Worm (Caenorhabditis elegans): ENCODE data around the gene C39E9.7.

DNA sequence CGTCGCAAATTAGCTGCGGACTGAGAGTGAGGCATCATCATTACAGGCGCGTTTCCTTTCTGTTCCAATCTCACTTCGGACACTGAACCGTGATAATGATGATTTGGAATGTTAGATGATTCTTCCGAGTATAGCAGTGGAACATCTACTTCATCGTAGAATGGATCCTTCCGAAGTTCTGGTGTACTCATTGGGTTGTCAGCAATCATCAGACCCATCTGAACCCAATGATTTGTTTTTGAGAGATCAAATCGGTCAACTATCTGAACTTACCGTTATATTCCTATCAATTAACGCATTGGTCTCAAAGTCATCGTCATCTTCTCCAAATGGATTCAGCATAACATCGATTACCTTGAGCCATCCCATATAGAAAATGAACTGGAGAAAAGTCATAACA lies 31.9 kb upstream of the C39E9.7 start:
- TF ChIP-seq zag-1 (tag; optimal IDR thresholded peaks at IDR 0.05) (no peak), tbx-2 (tag; optimal IDR thresholded peaks at IDR 0.05) (no peak)
